Worm (Caenorhabditis elegans) whole organism, young adult: Measurements from ENCODE around the gene tre-2.
A peak's percentile ranks its signal among the peaks of the same experiment; 100 is the strongest.

Experiments
- C06A6.2 ChIP-seq: fragments of 200-800 bp; sonication (Bioruptor generic); conservative IDR thresholded peaks from 2 replicates; pipeline ENCODE4 v1.3.6; 2022; ENCODE audit warnings: missing genetic modification characterization, missing compliant biosample characterization
- F22D6.2 ChIP-seq: sonication (generic microtip); optimal IDR thresholded peaks from 2 replicates; lab custom pipeline; 2016; ENCODE audit warnings: mild to moderate bottlenecking, missing genetic modification characterization, missing compliant biosample characterization
- F39B2.1 ChIP-seq: fragments of 200-800 bp; sonication (Bioruptor generic); IDR thresholded peaks from 2 replicates; pipeline ENCODE4 v1.3.6; 2022; ENCODE audit warnings: missing genetic modification reagents, missing genetic modification characterization, missing compliant biosample characterization
- F52B5.7 ChIP-seq: sonication (generic microtip); optimal IDR thresholded peaks from 2 replicates; lab custom pipeline; 2016; ENCODE audit warnings: mild to moderate bottlenecking, missing genetic modification characterization, missing compliant biosample characterization
- K11D2.4 ChIP-seq: fragments of 200-800 bp; sonication (Bioruptor generic); IDR thresholded peaks from 2 replicates; pipeline ENCODE4 v1.3.6; 2022; ENCODE audit warnings: missing genetic modification reagents, missing genetic modification characterization, missing compliant biosample characterization
- K12H6.12 ChIP-seq: fragments of 200-800 bp; sonication (Bioruptor generic); optimal IDR thresholded peaks from 2 replicates; lab custom pipeline; 2018; ENCODE audit warnings: mild to moderate bottlenecking, missing genetic modification characterization, missing compliant biosample characterization
- Y53G8AR.9 ChIP-seq: fragments of 200-800 bp; sonication (Bioruptor generic); conservative IDR thresholded peaks from 2 replicates; pipeline ENCODE4 v1.3.6; 2022; ENCODE audit warnings: missing genetic modification reagents, missing genetic modification characterization, missing compliant biosample characterization
- Y56A3A.18 ChIP-seq: fragments of 200-800 bp; sonication (Bioruptor generic); IDR thresholded peaks from 2 replicates; pipeline ENCODE4 v1.3.6; 2022; ENCODE audit warnings: missing genetic modification reagents, missing genetic modification characterization, missing compliant biosample characterization
- ZK185.1 ChIP-seq: sonication (generic microtip); optimal IDR thresholded peaks from 2 replicates; lab custom pipeline; 2016; ENCODE audit warnings: mild to moderate bottlenecking, missing genetic modification characterization, missing compliant biosample characterization; ENCODE audit not compliant: poor library complexity, severe bottlenecking
- atf-7 ChIP-seq: sonication (generic microtip); optimal IDR thresholded peaks from 2 replicates; lab custom pipeline; 2017; ENCODE audit warnings: mild to moderate bottlenecking, missing genetic modification characterization, missing compliant biosample characterization
- ccch-3 ChIP-seq: fragments of 200-800 bp; sonication (Bioruptor generic); optimal IDR thresholded peaks from 2 replicates; lab custom pipeline; 2018; ENCODE audit warnings: mild to moderate bottlenecking, missing genetic modification characterization, missing compliant biosample characterization
- cebp-1 ChIP-seq, 2 experiments: fragments of 200-800 bp in 1 of 2; sonication (Bioruptor generic) in 1 of 2; sonication (generic microtip) in 1 of 2; IDR thresholded peaks in 1 of 2; optimal IDR thresholded peaks in 1 of 2; 2 replicates each; pipeline versions ENCODE4 v1.3.6 to Lab custom; 2017 to 2022; ENCODE audit warnings: missing compliant biosample characterization in 2 of 2, missing genetic modification characterization in 2 of 2, mild to moderate bottlenecking in 1 of 2, missing genetic modification reagents in 1 of 2, moderate library complexity in 1 of 2
- cebp-2 ChIP-seq: fragments of 200-800 bp; sonication (Bioruptor generic); IDR thresholded peaks from 2 replicates; pipeline ENCODE4 v1.3.6; 2022; ENCODE audit warnings: missing genetic modification characterization, missing compliant biosample characterization
- ceh-27 ChIP-seq: fragments of 200-800 bp; sonication (Bioruptor generic); optimal IDR thresholded peaks from 2 replicates; lab custom pipeline; 2018; ENCODE audit warnings: mild to moderate bottlenecking, missing genetic modification characterization, moderate library complexity, missing compliant biosample characterization
- ceh-58 ChIP-seq: fragments of 200-800 bp; sonication (Bioruptor generic); IDR thresholded peaks from 2 replicates; pipeline ENCODE4 v1.3.6; 2022; ENCODE audit warnings: missing genetic modification characterization, missing compliant biosample characterization
- ceh-91 ChIP-seq: fragments of 200-800 bp; sonication (Bioruptor generic); IDR thresholded peaks from 2 replicates; pipeline ENCODE4 v1.3.6; 2022; ENCODE audit warnings: missing genetic modification reagents, missing genetic modification characterization, missing compliant biosample characterization
- chd-7 ChIP-seq: sonication (generic microtip); optimal IDR thresholded peaks from 2 replicates; lab custom pipeline; 2016; ENCODE audit warnings: mild to moderate bottlenecking, missing genetic modification characterization, moderate library complexity, missing compliant biosample characterization
- dpff-1 ChIP-seq: sonication (generic microtip); optimal IDR thresholded peaks from 2 replicates; lab custom pipeline; 2017; ENCODE audit warnings: mild to moderate bottlenecking, missing genetic modification characterization, missing compliant biosample characterization
- egl-44 ChIP-seq: fragments of 200-800 bp; sonication (Bioruptor generic); IDR thresholded peaks from 2 replicates; pipeline ENCODE4 v1.3.6; 2022; ENCODE audit warnings: missing genetic modification reagents, missing genetic modification characterization, missing compliant biosample characterization
- ets-4 ChIP-seq: fragments of 200-800 bp; sonication (Bioruptor generic); optimal IDR thresholded peaks from 2 replicates; lab custom pipeline; 2018; ENCODE audit warnings: mild to moderate bottlenecking, missing genetic modification characterization, missing compliant biosample characterization
- let-526 ChIP-seq: fragments of 200-800 bp; sonication (Bioruptor generic); IDR thresholded peaks from 2 replicates; pipeline ENCODE4 v1.3.6; 2022; ENCODE audit warnings: missing genetic modification reagents, missing genetic modification characterization, missing compliant biosample characterization
- let-607 ChIP-seq, 2 experiments: fragments of 200-800 bp in 1 of 2; sonication (Bioruptor generic) in 1 of 2; sonication (generic microtip) in 1 of 2; optimal IDR thresholded peaks; 2 replicates each; lab custom pipeline; 2016 to 2018; ENCODE audit warnings: mild to moderate bottlenecking in 2 of 2, missing compliant biosample characterization in 2 of 2, missing genetic modification characterization in 2 of 2, moderate library complexity in 2 of 2, missing genotype in 1 of 2
- lin-26 ChIP-seq: fragments of 200-800 bp; sonication (Bioruptor generic); IDR thresholded peaks from 2 replicates; pipeline ENCODE4 v1.3.6; 2022; ENCODE audit warnings: missing genetic modification reagents, missing genetic modification characterization, missing compliant biosample characterization
- lin-35 ChIP-seq, 3 experiments: fragments of 150-350 bp in 2 of 3; sonication (generic microtip) in 1 of 3; optimal IDR thresholded peaks; 2 replicates each; lab custom pipeline; 2014 to 2018; ENCODE audit warnings: missing biosample characterization in 3 of 3, missing genetic modification characterization in 3 of 3, missing genetic modification reagents in 3 of 3
- lin-40 ChIP-seq: sonication (generic microtip); optimal IDR thresholded peaks from 2 replicates; lab custom pipeline; 2016; ENCODE audit warnings: missing genetic modification characterization, mild to moderate bottlenecking, missing compliant biosample characterization, missing genotype, missing genetic modification reagents
- lin-54 ChIP-seq: fragments of 200-800 bp; sonication (Bioruptor generic); optimal IDR thresholded peaks from 2 replicates; lab custom pipeline; 2018; ENCODE audit warnings: mild to moderate bottlenecking, missing genetic modification characterization, missing compliant biosample characterization
- madf-10 ChIP-seq: sonication (generic microtip); optimal IDR thresholded peaks from 2 replicates; lab custom pipeline; 2016; ENCODE audit warnings: mild to moderate bottlenecking, missing genetic modification characterization, missing compliant biosample characterization
- madf-6 ChIP-seq: fragments of 200-800 bp; sonication (Bioruptor generic); IDR thresholded peaks from 2 replicates; pipeline ENCODE4 v1.3.6; 2022; ENCODE audit warnings: missing genetic modification reagents, missing genetic modification characterization, missing compliant biosample characterization
- nfyb-1 ChIP-seq: fragments of 200-800 bp; sonication (Bioruptor generic); IDR thresholded peaks from 2 replicates; pipeline ENCODE4 v1.3.6; 2022; ENCODE audit warnings: missing genetic modification reagents, missing genetic modification characterization, missing compliant biosample characterization
- nhr-120 ChIP-seq: fragments of 200-800 bp; sonication (Bioruptor generic); IDR thresholded peaks from 2 replicates; pipeline ENCODE4 v1.3.6; 2022; ENCODE audit warnings: missing genetic modification characterization, missing compliant biosample characterization
- nhr-27 ChIP-seq: fragments of 200-800 bp; sonication (Bioruptor generic); optimal IDR thresholded peaks from 2 replicates; lab custom pipeline; 2018; ENCODE audit warnings: mild to moderate bottlenecking, missing genetic modification characterization, moderate library complexity, missing compliant biosample characterization
- nhr-80 ChIP-seq: sonication (generic microtip); optimal IDR thresholded peaks from 2 replicates; lab custom pipeline; 2016; ENCODE audit warnings: missing genetic modification characterization, missing compliant biosample characterization
- snpc-4 ChIP-seq, 5 experiments: fragments of 150-350 bp in 1 of 5; sonication (generic microtip) in 4 of 5; optimal IDR thresholded peaks; 2 replicates each; lab custom pipeline; 2014 to 2018; ENCODE audit warnings: missing genetic modification characterization in 5 of 5, missing biosample characterization in 3 of 5, antibody characterized with exemption in 2 of 5, mild to moderate bottlenecking in 2 of 5, missing compliant biosample characterization in 2 of 5, missing genotype in 2 of 5, moderate library complexity in 2 of 5, missing genetic modification reagents in 1 of 5
- somi-1 ChIP-seq: fragments of 200-800 bp; sonication (Bioruptor generic); optimal IDR thresholded peaks from 2 replicates; lab custom pipeline; 2018; ENCODE audit warnings: mild to moderate bottlenecking, missing genetic modification characterization, missing compliant biosample characterization
- tbp1 ChIP-seq: fragments of 200-800 bp; sonication (Bioruptor generic); optimal IDR thresholded peaks from 2 replicates; lab custom pipeline; 2018; ENCODE audit warnings: mild to moderate bottlenecking, missing genetic modification characterization, missing compliant biosample characterization
- tlf-1 ChIP-seq: fragments of 200-800 bp; sonication (Bioruptor generic); optimal IDR thresholded peaks from 2 replicates; lab custom pipeline; 2018; ENCODE audit warnings: mild to moderate bottlenecking, missing genetic modification characterization, missing compliant biosample characterization
- unc-62 ChIP-seq: fragments of 150-350 bp; optimal IDR thresholded peaks from 2 replicates; lab custom pipeline; 2014; ENCODE audit warnings: missing biosample characterization, missing genetic modification reagents, missing genetic modification characterization
- ztf-22 ChIP-seq: fragments of 200-800 bp; sonication (Bioruptor generic); optimal IDR thresholded peaks from 2 replicates; lab custom pipeline; 2018; ENCODE audit warnings: mild to moderate bottlenecking, missing genetic modification characterization, moderate library complexity, missing compliant biosample characterization

tre-2 gene

ce11 chrIV:6880415-6880814 is 2.8 kb downstream of the tre-2 start:
- TF ChIP-seq let-526 (GFP tag; lab: Robert Waterston, UW) (no peak), let-607 (tag; optimal IDR thresholded peaks at IDR 0.05; lab: Kevin White, UChicago) (peak in 1 of 2 experiments; percentile 55), Y53G8AR.9 (GFP tag; lab: Robert Waterston, UW) (no peak), atf-7 (peak; percentile 71), unc-62 (GFP tag; lab: Kevin White, UChicago) (peak; percentile 16), dpff-1 (tag; lab: Kevin White, UChicago) (no peak), F52B5.7 (tag; lab: Kevin White, UChicago) (no peak), Y56A3A.18 (GFP tag; lab: Robert Waterston, UW) (0 out of 2 replicates have a peak, but pooled peaks have one; percentile 42), madf-6 (GFP tag; lab: Robert Waterston, UW) (no peak), tlf-1 (peak; percentile 8), cebp-1 (GFP tag; IDR thresholded peaks at IDR 0.05; lab: Robert Waterston, UW) (no peak), cebp-1 (tag; optimal IDR thresholded peaks at IDR 0.05; lab: Kevin White, UChicago) (peak; percentile 27), ztf-22 (GFP tag; lab: Kevin White, UChicago) (peak; percentile 75), egl-44 (GFP tag; lab: Robert Waterston, UW) (0 out of 2 replicates have a peak, but pooled peaks have one; percentile 13), nhr-80 (tag; lab: Kevin White, UChicago) (peak; percentile 81), ets-4 (GFP tag; lab: Kevin White, UChicago) (peak; percentile 49), nfyb-1 (GFP tag; lab: Robert Waterston, UW) (0 out of 2 replicates have a peak, but pooled peaks have one; percentile 47), tbp1 (peak; percentile 17)

ce11 chrIV:6879666-6880210 is 3.5 kb downstream of the tre-2 start:
- TF ChIP-seq nhr-80 (tag; lab: Kevin White, UChicago) (peak; percentile 50), cebp-2 (GFP tag; lab: Robert Waterston, UW) (no peak)

- TF ChIP-seq snpc-4 (GFP tag; optimal IDR thresholded peaks at IDR 0.05; lab: Kevin White, UChicago) (no peak), snpc-4 (tag; optimal IDR thresholded peaks at IDR 0.05; lab: Kevin White, UChicago) (peak in 1 of 4 experiments; percentile 31), lin-35 (GFP tag; optimal IDR thresholded peaks at IDR 0.05; lab: Kevin White, UChicago) (peak in 1 of 3 experiments; percentile 47), K11D2.4 (peak; percentile 59; the same call in 1 of the 2 replicates), C06A6.2 (GFP tag; lab: Robert Waterston, UW) (peak; percentile 40; the same call in 1 of the 2 replicates), nhr-120 (GFP tag; lab: Robert Waterston, UW) (no peak), ceh-91 (GFP tag; lab: Robert Waterston, UW) (no peak), madf-10 (tag; lab: Kevin White, UChicago) (no peak), lin-54 (peak; percentile 31), ccch-3 (GFP tag; lab: Kevin White, UChicago) (no peak), F22D6.2 (tag; lab: Kevin White, UChicago) (no peak), nfyb-1 (GFP tag; lab: Robert Waterston, UW) (no peak), somi-1 (GFP tag; lab: Kevin White, UChicago) (peak; percentile 72), ceh-58 (GFP tag; lab: Robert Waterston, UW) (no peak), K12H6.12 (tag; lab: Kevin White, UChicago) (peak; percentile 71), lin-40 (tag; lab: Kevin White, UChicago) (peak; percentile 52), ZK185.1 (tag; lab: Kevin White, UChicago) (peak; percentile 18), chd-7 (tag; lab: Kevin White, UChicago) (peak; percentile 8), lin-26 (GFP tag; lab: Robert Waterston, UW) (no peak), nhr-27 (tag; lab: Kevin White, UChicago) (no peak), F39B2.1 (GFP tag; lab: Robert Waterston, UW) (no peak), ceh-27 (GFP tag; lab: Kevin White, UChicago) (peak; percentile 53)
Measured at ce11 chrIV:6878912-6879554, 4.2 kb downstream of the tre-2 start.
